Fruit fly (Drosophila melanogaster) whole organism, embryonic: ENCODE data around the gene Hsp70Ab.

Experiments used
- CG10267 ChIP-seq: fragments of 200-800 bp; sonication (Bioruptor generic); optimal IDR thresholded peaks from 2 replicates; lab custom pipeline; 2018; ENCODE audit warnings: missing biosample characterization, mild to moderate bottlenecking, missing genetic modification characterization, moderate library complexity
- CG10979 ChIP-seq: fragments of 200-800 bp; sonication (Bioruptor generic); optimal IDR thresholded peaks from 2 replicates; lab custom pipeline; 2018; ENCODE audit warnings: missing biosample characterization, mild to moderate bottlenecking, missing genetic modification characterization, moderate library complexity
- CG11504 ChIP-seq: fragments of 200-800 bp; sonication (Bioruptor generic); optimal IDR thresholded peaks from 3 replicates; lab custom pipeline; 2019; ENCODE audit warnings: missing biosample characterization, mild to moderate bottlenecking, missing genetic modification characterization, moderate library complexity
- CG12299 ChIP-seq: fragments of 200-800 bp; sonication (Bioruptor generic); optimal IDR thresholded peaks from 2 replicates; lab custom pipeline; 2018; ENCODE audit warnings: missing biosample characterization, mild to moderate bottlenecking, missing genetic modification characterization
- CG12659 ChIP-seq: fragments of 200-800 bp; sonication (Bioruptor generic); optimal IDR thresholded peaks from 3 replicates; lab custom pipeline; 2017; ENCODE audit warnings: mild to moderate bottlenecking, missing biosample characterization, missing genetic modification reagents, missing genetic modification characterization
- CG13424 ChIP-seq: fragments of 200-800 bp; sonication (Bioruptor generic); optimal IDR thresholded peaks from 2 replicates; lab custom pipeline; 2019; ENCODE audit warnings: missing biosample characterization, mild to moderate bottlenecking, missing genetic modification characterization, moderate library complexity
- CG13624 ChIP-seq: fragments of 200-800 bp; sonication (Bioruptor generic); optimal IDR thresholded peaks from 2 replicates; lab custom pipeline; 2016; ENCODE audit warnings: missing biosample characterization, missing genetic modification characterization
- CG17186 ChIP-seq: fragments of 200-800 bp; sonication (Bioruptor generic); optimal IDR thresholded peaks from 3 replicates; lab custom pipeline; 2017; ENCODE audit warnings: missing biosample characterization, missing genetic modification reagents, missing genetic modification characterization
- CG17912 ChIP-seq: fragments of 200-800 bp; sonication (Bioruptor generic); optimal IDR thresholded peaks from 2 replicates; lab custom pipeline; 2018; ENCODE audit warnings: missing biosample characterization, mild to moderate bottlenecking, missing genetic modification characterization
- CG18011 ChIP-seq: fragments of 200-800 bp; sonication (Bioruptor generic); optimal IDR thresholded peaks from 2 replicates; lab custom pipeline; 2017; ENCODE audit warnings: missing biosample characterization, missing genetic modification characterization, mild to moderate bottlenecking, moderate library complexity, missing genotype
- CG30020 ChIP-seq: fragments of 200-800 bp; optimal IDR thresholded peaks from 2 replicates; lab custom pipeline; 2019; ENCODE audit warnings: missing biosample characterization, mild to moderate bottlenecking, missing genetic modification characterization, moderate library complexity
- CG30403 ChIP-seq: fragments of 200-800 bp; sonication (Bioruptor generic); optimal IDR thresholded peaks from 3 replicates; lab custom pipeline; 2016; ENCODE audit warnings: missing biosample characterization, missing genetic modification characterization
- CG3065 ChIP-seq: fragments of 200-800 bp; sonication (Bioruptor generic); optimal IDR thresholded peaks from 2 replicates; lab custom pipeline; 2016; ENCODE audit warnings: missing biosample characterization, missing genetic modification characterization
- CG3726 ChIP-seq: fragments of 200-800 bp; sonication (Bioruptor generic); IDR thresholded peaks from 3 replicates; pipeline ENCODE4, ENCODE4 v1.3.6; 2022; ENCODE audit warnings: missing biosample characterization, missing genetic modification characterization
- CG3838 ChIP-seq: fragments of 200-800 bp; sonication (Bioruptor generic); optimal IDR thresholded peaks from 3 replicates; lab custom pipeline; 2016; ENCODE audit warnings: missing biosample characterization, missing genetic modification characterization
- CG3847 ChIP-seq: fragments of 200-800 bp; sonication (Bioruptor generic); IDR thresholded peaks from 2 replicates; pipeline ENCODE4 v1.3.6; 2022; ENCODE audit warnings: missing biosample characterization, missing genetic modification characterization
- CG4424 ChIP-seq: fragments of 200-800 bp; sonication (Bioruptor generic); optimal IDR thresholded peaks from 3 replicates; lab custom pipeline; 2016; ENCODE audit warnings: missing biosample characterization, missing genetic modification characterization
- CG6254 ChIP-seq: fragments of 200-800 bp; sonication (Bioruptor generic); optimal IDR thresholded peaks from 3 replicates; lab custom pipeline; 2017; ENCODE audit warnings: mild to moderate bottlenecking, missing biosample characterization, missing genetic modification reagents, missing genetic modification characterization
- CG6854 ChIP-seq: fragments of 200-800 bp; sonication (Bioruptor generic); optimal IDR thresholded peaks from 3 replicates; lab custom pipeline; 2017; ENCODE audit warnings: missing biosample characterization, mild to moderate bottlenecking, missing genetic modification characterization
- CG8924 ChIP-seq: fragments of 200-800 bp; optimal IDR thresholded peaks from 3 replicates; lab custom pipeline; 2019; ENCODE audit warnings: missing biosample characterization, mild to moderate bottlenecking, missing genetic modification characterization, moderate library complexity
- D19A ChIP-seq: fragments of 200-800 bp; optimal IDR thresholded peaks from 3 replicates; lab custom pipeline; 2019; ENCODE audit warnings: missing biosample characterization, mild to moderate bottlenecking, missing genetic modification characterization, moderate library complexity
- Dek ChIP-seq: fragments of 200-800 bp; sonication (Bioruptor generic); optimal IDR thresholded peaks from 3 replicates; lab custom pipeline; 2019; ENCODE audit warnings: missing biosample characterization, mild to moderate bottlenecking, missing genetic modification characterization, moderate library complexity
- Ets97D ChIP-seq: fragments of 200-800 bp; sonication (Bioruptor generic); optimal IDR thresholded peaks from 3 replicates; lab custom pipeline; 2016; ENCODE audit warnings: missing biosample characterization, missing genetic modification characterization
- HLH54F ChIP-seq: fragments of 200-800 bp; sonication (Bioruptor generic); optimal IDR thresholded peaks from 3 replicates; lab custom pipeline; 2016; ENCODE audit warnings: missing biosample characterization, missing genetic modification characterization
- Sox100B ChIP-seq: fragments of 200-800 bp; sonication (Bioruptor generic); optimal IDR thresholded peaks from 3 replicates; lab custom pipeline; 2018; ENCODE audit warnings: missing biosample characterization, mild to moderate bottlenecking, missing genetic modification characterization
- bsh ChIP-seq, 2 experiments: fragments of 200-800 bp; sonication (Bioruptor generic); optimal IDR thresholded peaks; 2 replicates each; lab custom pipeline; 2017 to 2018; ENCODE audit warnings: mild to moderate bottlenecking in 2 of 2, missing biosample characterization in 2 of 2, missing genetic modification characterization in 2 of 2, moderate library complexity in 1 of 2
- cas ChIP-seq: fragments of 200-800 bp; sonication (Bioruptor generic); IDR thresholded peaks from 2 replicates; pipeline ENCODE4 v1.3.6; 2022; ENCODE audit warnings: missing biosample characterization, missing genetic modification characterization
- cato ChIP-seq: fragments of 200-800 bp; sonication (Bioruptor generic); optimal IDR thresholded peaks from 2 replicates; lab custom pipeline; 2016; ENCODE audit warnings: missing biosample characterization, missing genetic modification characterization, borderline replicate concordance
- caup ChIP-seq: fragments of 200-800 bp; sonication (Bioruptor generic); optimal IDR thresholded peaks from 3 replicates; lab custom pipeline; 2017; ENCODE audit warnings: missing biosample characterization, mild to moderate bottlenecking, missing genetic modification characterization, moderate library complexity; ENCODE audit not compliant: severe bottlenecking
- crp ChIP-seq, 2 experiments: fragments of 200-800 bp; sonication (Bioruptor generic); optimal IDR thresholded peaks; 2 replicates in 1 of 2; 3 replicates in 1 of 2; lab custom pipeline; 2017; ENCODE audit warnings: missing biosample characterization in 2 of 2, missing genetic modification characterization in 2 of 2, mild to moderate bottlenecking in 1 of 2, moderate library complexity in 1 of 2
- dm ChIP-seq: fragments of 200-800 bp; sonication (Bioruptor generic); optimal IDR thresholded peaks from 3 replicates; lab custom pipeline; 2016; ENCODE audit warnings: missing biosample characterization, missing genetic modification characterization
- en ChIP-seq: fragments of 200-800 bp; sonication (Bioruptor generic); optimal IDR thresholded peaks from 2 replicates; lab custom pipeline; 2016; ENCODE audit warnings: missing biosample characterization, missing genetic modification characterization
- esg ChIP-seq: fragments of 200-800 bp; sonication (Bioruptor generic); conservative IDR thresholded peaks from 2 replicates; pipeline ENCODE4 v1.3.6; 2022; ENCODE audit warnings: missing biosample characterization, missing genetic modification characterization
- exex ChIP-seq: fragments of 200-800 bp; sonication (Bioruptor generic); optimal IDR thresholded peaks from 4 replicates; lab custom pipeline; 2018; ENCODE audit warnings: missing biosample characterization, mild to moderate bottlenecking, missing genetic modification characterization, moderate library complexity
- fd3F ChIP-seq: fragments of 200-800 bp; sonication (Bioruptor generic); optimal IDR thresholded peaks from 2 replicates; lab custom pipeline; 2018; ENCODE audit warnings: missing biosample characterization, mild to moderate bottlenecking, missing genetic modification characterization, moderate library complexity
- ftz-f1 ChIP-seq: fragments of 200-800 bp; sonication (Bioruptor generic); optimal IDR thresholded peaks from 2 replicates; lab custom pipeline; 2016; ENCODE audit warnings: missing biosample characterization, missing genetic modification characterization
- gcm2 ChIP-seq: fragments of 200-800 bp; sonication (Bioruptor generic); optimal IDR thresholded peaks from 2 replicates; lab custom pipeline; 2016; ENCODE audit warnings: missing biosample characterization, missing genetic modification characterization
- grau ChIP-seq: fragments of 200-800 bp; optimal IDR thresholded peaks from 3 replicates; lab custom pipeline; 2019; ENCODE audit warnings: missing biosample characterization, mild to moderate bottlenecking, missing genetic modification characterization, moderate library complexity
- ind ChIP-seq: fragments of 200-800 bp; sonication (Bioruptor generic); optimal IDR thresholded peaks from 3 replicates; lab custom pipeline; 2016; ENCODE audit warnings: missing biosample characterization, missing genetic modification characterization
- lbe ChIP-seq: fragments of 200-800 bp; sonication (Bioruptor generic); optimal IDR thresholded peaks from 2 replicates; lab custom pipeline; 2016; ENCODE audit warnings: missing biosample characterization, mild to moderate bottlenecking, missing genetic modification characterization
- lov ChIP-seq, 2 experiments: fragments of 200-800 bp in 1 of 2; fragments of >200 bp in 1 of 2; sonication (Bioruptor generic) in 1 of 2; IDR thresholded peaks in 1 of 2; optimal IDR thresholded peaks in 1 of 2; 2 replicates in 1 of 2; 3 replicates in 1 of 2; pipeline versions ENCODE4 v1.3.6 to Lab custom; 2017 to 2022; ENCODE audit warnings: missing biosample characterization in 1 of 2, missing genetic modification characterization in 1 of 2
- nau ChIP-seq: fragments of 200-800 bp; sonication (Bioruptor generic); optimal IDR thresholded peaks from 3 replicates; lab custom pipeline; 2017; ENCODE audit warnings: missing biosample characterization, mild to moderate bottlenecking, missing genetic modification characterization, missing genetic modification reagents
- phol ChIP-seq: fragments of 200-800 bp; sonication (Bioruptor generic); optimal IDR thresholded peaks from 3 replicates; lab custom pipeline; 2018; ENCODE audit warnings: missing biosample characterization, mild to moderate bottlenecking, missing genetic modification characterization, moderate library complexity
- pum ChIP-seq: fragments of 200-800 bp; sonication (Bioruptor generic); optimal IDR thresholded peaks from 2 replicates; lab custom pipeline; 2016; ENCODE audit warnings: missing biosample characterization, missing genetic modification characterization
- pzg ChIP-seq: fragments of 200-800 bp; sonication (Bioruptor generic); optimal IDR thresholded peaks from 3 replicates; lab custom pipeline; 2018; ENCODE audit warnings: missing biosample characterization, mild to moderate bottlenecking, missing genetic modification characterization, moderate library complexity
- sens ChIP-seq: fragments of 200-800 bp; sonication (Bioruptor generic); peaks from one replicate; lab custom pipeline; 2016; ENCODE audit warnings: missing biosample characterization, missing genetic modification characterization
- seq ChIP-seq: fragments of 200-800 bp; sonication (Bioruptor generic); IDR thresholded peaks from 2 replicates; pipeline ENCODE4 v1.3.6; 2022; ENCODE audit warnings: missing biosample characterization, missing genetic modification characterization
- tin ChIP-seq: fragments of 200-800 bp; sonication (Bioruptor generic); optimal IDR thresholded peaks from 3 replicates; lab custom pipeline; 2016; ENCODE audit warnings: missing biosample characterization, missing genetic modification characterization
- ttk ChIP-seq: fragments of 200-800 bp; sonication (Bioruptor generic); IDR thresholded peaks from 2 replicates; pipeline ENCODE4 v2.1.2; 2022; ENCODE audit warnings: missing biosample characterization, missing genetic modification characterization

Gene Hsp70Ab

dm6 chr3R:11949387-11950029 lies 8.8 kb upstream of the Hsp70Ab start, which contains the start of gene CG31211 (continued):
- TF ChIP-seq esg (GFP tag; lab: Robert Waterston, UW) (no peak), en (GFP tag; lab: Kevin White, UChicago) (no peak), D19A (tag; lab: Kevin White, UChicago) (no peak), tin (GFP tag; lab: Kevin White, UChicago) (peak; percentile 14), pum (GFP tag; lab: Kevin White, UChicago) (no peak), CG12659 (GFP tag; lab: Kevin White, UChicago) (peak; percentile 63), CG17186 (GFP tag; lab: Kevin White, UChicago) (peak; percentile 8), CG11504 (no peak), CG3847 (GFP tag; lab: Robert Waterston, UW) (no peak), grau (tag; lab: Kevin White, UChicago) (peak; percentile 4), HLH54F (GFP tag; lab: Kevin White, UChicago) (no peak), Dek (tag; lab: Kevin White, UChicago) (peak; percentile 32), CG18011 (GFP tag; lab: Kevin White, UChicago) (no peak), ttk (no peak), CG6254 (GFP tag; lab: Kevin White, UChicago) (peak; percentile 65), CG8924 (no peak), cato (no peak), CG30020 (tag; lab: Kevin White, UChicago) (peak; percentile 34), CG12299 (tag; lab: Kevin White, UChicago) (no peak), CG30403 (GFP tag; lab: Kevin White, UChicago) (peak; percentile 10), exex (tag; lab: Kevin White, UChicago) (no peak), pzg (GFP tag; lab: Kevin White, UChicago) (peak; percentile 2), CG17912 (GFP tag; lab: Kevin White, UChicago) (no peak), Sox100B (GFP tag; lab: Kevin White, UChicago) (no peak), lov (optimal IDR thresholded peaks at IDR 0.05; lab: Kevin White, UChicago) (no peak), lov (GFP tag; IDR thresholded peaks at IDR 0.05; lab: Robert Waterston, UW) (no peak), CG3838 (GFP tag; lab: Kevin White, UChicago) (no peak), seq (GFP tag; lab: Robert Waterston, UW) (no peak), CG4424 (peak; percentile 29), CG6854 (GFP tag; lab: Kevin White, UChicago) (peak; percentile 34), CG13424 (tag; lab: Kevin White, UChicago) (peak; percentile 14), fd3F (GFP tag; lab: Kevin White, UChicago) (no peak), dm (GFP tag; lab: Kevin White, UChicago) (no peak), ftz-f1 (peak; percentile 8), sens (GFP tag; lab: Kevin White, UChicago) (peak; percentile 69), nau (GFP tag; lab: Kevin White, UChicago) (no peak), CG10267 (tag; lab: Kevin White, UChicago) (peak; percentile 44), phol (tag; lab: Kevin White, UChicago) (peak; percentile 96), bsh (GFP tag; optimal IDR thresholded peaks at IDR 0.05; lab: Kevin White, UChicago) (no peak), crp (GFP tag; optimal IDR thresholded peaks at IDR 0.05; lab: Kevin White, UChicago) (peak in 1 of 2 experiments; percentile 31), lbe (no peak), cas (no peak), CG13624 (peak; percentile 12), caup (no peak), CG3726 (GFP tag; lab: Robert Waterston, UW) (no peak), Ets97D (GFP tag; lab: Kevin White, UChicago) (peak; percentile 41), gcm2 (GFP tag; lab: Kevin White, UChicago) (peak; percentile 14), CG10979 (tag; lab: Kevin White, UChicago) (no peak), ind (GFP tag; lab: Kevin White, UChicago) (no peak), CG3065 (GFP tag; lab: Kevin White, UChicago) (no peak)
